Fruit fly (Drosophila melanogaster): Measurements from ENCODE around the gene Ect3.

Gene Ect3

DNA sequence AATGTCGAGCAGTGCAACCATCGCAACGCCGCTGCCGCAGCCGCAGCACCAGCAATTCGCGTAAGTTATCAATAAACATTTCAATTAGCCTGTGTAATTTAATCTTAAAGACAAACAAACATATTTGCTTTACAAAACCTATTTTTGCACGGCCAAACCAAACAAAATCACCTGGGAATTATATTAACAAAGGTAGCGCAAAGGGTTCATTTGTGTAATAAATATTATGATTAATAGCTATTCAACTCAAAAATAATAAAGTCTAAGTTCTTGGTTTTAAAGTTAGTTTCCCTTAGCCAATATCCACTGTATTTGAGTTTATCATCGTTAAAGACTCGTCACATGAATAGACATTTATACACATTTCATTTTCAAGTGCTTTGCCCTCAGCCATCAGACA, 29.9 kb upstream of the Ect3 start (continued):
- peak; percentile 3 for TF ChIP-seq NfI (GFP tag; optimal IDR thresholded peaks at IDR 0.05)
- TF ChIP-seq CG17385 (GFP tag; optimal IDR thresholded peaks at IDR 0.05): peak; percentile 18
- no peak for TF ChIP-seq CG6813 (GFP tag; optimal IDR thresholded peaks at IDR 0.05)
- no peak for TF ChIP-seq insv (GFP tag; optimal IDR thresholded peaks at IDR 0.05)
- no peak for TF ChIP-seq run (tag; optimal IDR thresholded peaks at IDR 0.05)
- TF ChIP-seq CG34376 (GFP tag; optimal IDR thresholded peaks at IDR 0.05): no peak
- no peak for TF ChIP-seq CG9932 (GFP tag; IDR thresholded peaks at IDR 0.05)
- no peak for TF ChIP-seq h (optimal IDR thresholded peaks at IDR 0.05)
- TF ChIP-seq Ets65A (GFP tag): no peak
- TF ChIP-seq nmo (GFP tag; optimal IDR thresholded peaks at IDR 0.05): peak; percentile 20
- TF ChIP-seq CG33557 (GFP tag; optimal IDR thresholded peaks at IDR 0.05): no peak
- 0 out of 2 replicates have a peak, but pooled peaks have one; percentile 18 for TF ChIP-seq CG14014 (GFP tag; IDR thresholded peaks at IDR 0.05)
- no peak for TF ChIP-seq luna (GFP tag; optimal IDR thresholded peaks at IDR 0.05)
- TF ChIP-seq CG8765 (GFP tag; IDR thresholded peaks at IDR 0.05): no peak
- TF ChIP-seq amos (GFP tag; IDR thresholded peaks at IDR 0.05; ENCODE audit: partially characterized antibody): no peak
- TF ChIP-seq ftz-f1 (GFP tag; optimal IDR thresholded peaks at IDR 0.05): no peak
- no peak for TF ChIP-seq CG32532 (GFP tag; IDR thresholded peaks at IDR 0.05)
- peak; percentile 16 for TF ChIP-seq Sox102F (GFP tag; optimal IDR thresholded peaks at IDR 0.05)
- 0 out of 2 replicates have a peak, but pooled peaks have one; percentile 5 for TF ChIP-seq CG3847 (GFP tag; IDR thresholded peaks at IDR 0.05)
- TF ChIP-seq prd (optimal IDR thresholded peaks at IDR 0.05): no peak
- no peak for TF ChIP-seq prd (GFP tag; IDR thresholded peaks at IDR 0.05)
- TF ChIP-seq zf30C (GFP tag; optimal IDR thresholded peaks at IDR 0.05): no peak
- TF ChIP-seq gem (tag; optimal IDR thresholded peaks at IDR 0.05): peak; percentile 34
- TF ChIP-seq CG14050 (GFP tag; IDR thresholded peaks at IDR 0.05): peak; percentile 8; the same call in 1 of the 3 replicates

DNA sequence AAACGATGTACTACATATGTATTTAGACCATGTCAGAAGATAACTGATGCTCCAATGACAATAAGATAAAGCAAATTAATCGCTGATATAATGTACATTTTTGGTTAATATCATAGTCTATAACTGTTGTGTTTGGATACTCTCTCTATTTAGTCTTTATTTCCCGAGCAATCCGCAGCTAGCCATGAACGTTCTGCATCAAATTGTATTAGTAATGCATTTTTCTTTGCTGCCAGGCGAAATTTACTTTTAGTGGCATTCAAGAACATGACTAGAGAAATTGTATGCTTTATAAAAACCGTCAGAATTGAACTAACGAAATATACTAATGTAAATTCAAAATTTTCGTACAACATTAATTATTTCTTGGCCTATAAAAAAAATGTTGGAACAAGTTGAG, 27.7 kb upstream of the Ect3 start, which contains the start of gene GC2:
TSS of gene GC2 (plus strand) at position 301 of the 400 bp plus-strand sequence.
- no peak for TF ChIP-seq CG17385 (GFP tag; optimal IDR thresholded peaks at IDR 0.05)
- no peak for TF ChIP-seq Rx (GFP tag; IDR thresholded peaks at IDR 0.05)
- no peak for TF ChIP-seq jing (GFP tag; optimal IDR thresholded peaks at IDR 0.05)
- TF ChIP-seq ac (GFP tag; optimal IDR thresholded peaks at IDR 0.05): no peak
- TF ChIP-seq Opbp (GFP tag; IDR thresholded peaks at IDR 0.05; ENCODE audit: partially characterized antibody): no peak
- no peak for TF ChIP-seq toy (GFP tag; IDR thresholded peaks at IDR 0.05)
- TF ChIP-seq chn (GFP tag; optimal IDR thresholded peaks at IDR 0.05): no peak
- TF ChIP-seq CG3838 (GFP tag; optimal IDR thresholded peaks at IDR 0.05): no peak
- no peak for TF ChIP-seq CG6854 (GFP tag; optimal IDR thresholded peaks at IDR 0.05)
- TF ChIP-seq aop (GFP tag; IDR thresholded peaks at IDR 0.05): no peak
- no peak for TF ChIP-seq D19A (tag; optimal IDR thresholded peaks at IDR 0.05)
- no peak for TF ChIP-seq NC2β (GFP tag; optimal IDR thresholded peaks at IDR 0.05)
- no peak for TF ChIP-seq Dll (GFP tag; IDR thresholded peaks at IDR 0.05; ENCODE audit: partially characterized antibody)
- no peak for TF ChIP-seq Bgb (GFP tag; IDR thresholded peaks at IDR 0.05; ENCODE audit: partially characterized antibody)
- no peak for TF ChIP-seq E2f2 (GFP tag; IDR thresholded peaks at IDR 0.05)
- TF ChIP-seq ara (GFP tag; IDR thresholded peaks at IDR 0.05): no peak
- TF ChIP-seq Side (GFP tag; optimal IDR thresholded peaks at IDR 0.05): no peak
- no peak for TF ChIP-seq sens (GFP tag)

DNA sequence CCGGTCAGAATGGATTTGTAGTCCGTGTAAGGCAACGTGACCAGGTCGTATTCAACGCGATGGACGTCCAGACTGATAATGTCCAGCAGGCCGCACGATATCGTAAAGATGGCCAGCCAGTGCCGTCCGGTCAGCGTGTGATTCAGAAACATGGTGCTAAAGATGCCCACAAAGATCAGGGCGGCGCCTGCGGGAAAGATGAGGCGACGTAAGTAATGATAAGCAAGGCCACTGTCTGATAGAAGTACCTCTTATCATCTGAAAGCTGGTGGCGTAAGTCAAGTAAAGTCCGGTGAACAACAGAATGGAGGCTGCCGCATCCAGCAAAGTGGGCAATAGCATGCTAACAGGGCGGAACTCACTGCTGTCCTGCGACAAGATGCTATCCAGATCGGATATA, 25.3 kb upstream of the Ect3 start:
- TF ChIP-seq Bgb (GFP tag; IDR thresholded peaks at IDR 0.05; ENCODE audit: partially characterized antibody) (0 out of 2 replicates have a peak, but pooled peaks have one; percentile 10), Med (GFP tag) (peak; percentile 35), CG2129 (GFP tag; IDR thresholded peaks at IDR 0.05; ENCODE audit: partially characterized antibody) (no peak)

All from whole organism, embryonic.